Worm (Caenorhabditis elegans) whole organism, L3 larva: ENCODE data around the gene T01E8.8.

Source experiments
- ama-1 ChIP-seq: fragments of 150-350 bp; optimal IDR thresholded peaks from 2 replicates; lab custom pipeline; 2018
- ceh-82 ChIP-seq: fragments of 150-350 bp; optimal IDR thresholded peaks from 2 replicates; lab custom pipeline; 2014; ENCODE audit warnings: missing biosample characterization, missing genetic modification characterization
- elt-2 ChIP-seq: sonication (generic microtip); optimal IDR thresholded peaks from 2 replicates; lab custom pipeline; 2016; ENCODE audit warnings: missing genetic modification reagents, mild to moderate bottlenecking, missing genetic modification characterization, missing compliant biosample characterization
- nhr-237 ChIP-seq: fragments of 150-350 bp; optimal IDR thresholded peaks from 2 replicates; lab custom pipeline; 2014; ENCODE audit warnings: missing biosample characterization, missing genetic modification characterization
- nhr-25 ChIP-seq: sonication (generic microtip); optimal IDR thresholded peaks from 2 replicates; lab custom pipeline; 2017; ENCODE audit warnings: missing biosample characterization, missing genetic modification characterization
- pha-4 ChIP-seq: fragments of 150-350 bp; optimal IDR thresholded peaks from 2 replicates; lab custom pipeline; 2014; ENCODE audit warnings: missing biosample characterization, missing genetic modification reagents, missing genetic modification characterization
- unc-62 ChIP-seq: fragments of 150-350 bp; sonication (generic microtip); optimal IDR thresholded peaks from 4 replicates; lab custom pipeline; 2014; ENCODE audit warnings: missing biosample characterization, missing genetic modification reagents, missing genetic modification characterization

ce11 chrII:10182634-10183033 is 48.4 kb upstream of the T01E8.8 start, which contains the start of gene srd-1:
- TF ChIP-seq pha-4 = no peak
- TF ChIP-seq unc-62 (GFP tag; lab: Kevin White, UChicago) = no peak
- TF ChIP-seq elt-2 (tag; lab: Kevin White, UChicago) = no peak
- TF ChIP-seq ceh-82 (tag; lab: Kevin White, UChicago) = no peak
- TF ChIP-seq nhr-25 (tag; lab: Kevin White, UChicago) = no peak
- TF ChIP-seq ama-1 (lab: Kevin White, UChicago) = no peak
- no peak for TF ChIP-seq nhr-237 (tag; lab: Kevin White, UChicago)
